Fruit fly (Drosophila melanogaster) whole organism: ENCODE results near the gene Ugt302E1.

Source experiments
- pan ChIP-seq: fragments of >200 bp; optimal IDR thresholded peaks from 2 replicates; lab custom pipeline; 2017
- usp ChIP-seq: fragments of >200 bp; optimal IDR thresholded peaks from 2 replicates; lab custom pipeline; 2017; ENCODE audit warnings: missing biosample characterization, missing genetic modification characterization, mixed read lengths

dm6 chr3R:11115606-11116005, 38.8 kb upstream of the Ugt302E1 start, which contains the start of gene SdhCL:
- TF ChIP-seq usp (no peak), pan (lab: Kevin White, UChicago) (no peak)
